Fruit fly (Drosophila melanogaster): Measurements from ENCODE around the gene yellow-c.

Gene yellow-c

dm6 chr2L:15039309-15039772 lies 4.1 kb downstream of the yellow-c start (continued):
- TF ChIP-seq Chrac-16 (GFP tag; optimal IDR thresholded peaks at IDR 0.05) (no peak), CG8944 (GFP tag; optimal IDR thresholded peaks at IDR 0.05) (no peak), CG34224 (GFP tag; IDR thresholded peaks at IDR 0.05; ENCODE audit: partially characterized antibody) (peak; percentile 75), CG9876 (GFP tag; optimal IDR thresholded peaks at IDR 0.05) (no peak), phol (tag; optimal IDR thresholded peaks at IDR 0.05) (peak; percentile 47), CG31441 (GFP tag; IDR thresholded peaks at IDR 0.05) (no peak), peb (GFP tag; IDR thresholded peaks at IDR 0.05) (no peak), Ravus (GFP tag; IDR thresholded peaks at IDR 0.05) (no peak), gcm (GFP tag; optimal IDR thresholded peaks at IDR 0.05) (no peak), ssp (GFP tag; IDR thresholded peaks at IDR 0.05) (no peak), Scr (GFP tag; IDR thresholded peaks at IDR 0.05; ENCODE audit: partially characterized antibody) (peak; percentile 83), ash1 (GFP tag; optimal IDR thresholded peaks at IDR 0.05) (no peak), vfl (GFP tag; optimal IDR thresholded peaks at IDR 0.05) (peak; percentile 26), CG2678 (tag; optimal IDR thresholded peaks at IDR 0.05) (no peak), ham (GFP tag; IDR thresholded peaks at IDR 0.05) (no peak), mld (GFP tag; IDR thresholded peaks at IDR 0.05; ENCODE audit: partially characterized antibody) (peak; percentile 85), CG14965 (GFP tag; optimal IDR thresholded peaks at IDR 0.05; ENCODE audit: borderline replicate concordance) (no peak), oc (tag; optimal IDR thresholded peaks at IDR 0.05) (no peak), br (optimal IDR thresholded peaks at IDR 0.05) (no peak), E2f2 (GFP tag; IDR thresholded peaks at IDR 0.05) (peak; percentile 45), CG7963 (GFP tag; IDR thresholded peaks at IDR 0.05; ENCODE audit: partially characterized antibody) (peak; percentile 91), tin (GFP tag; optimal IDR thresholded peaks at IDR 0.05) (peak; percentile 25), CG6854 (GFP tag; optimal IDR thresholded peaks at IDR 0.05) (no peak), pfk (GFP tag; optimal IDR thresholded peaks at IDR 0.05) (no peak), CG10462 (GFP tag; optimal IDR thresholded peaks at IDR 0.05) (no peak), hth (optimal IDR thresholded peaks at IDR 0.05) (no peak), CG9437 (GFP tag; optimal IDR thresholded peaks at IDR 0.05) (peak; percentile 21), Bdp1 (GFP tag; optimal IDR thresholded peaks at IDR 0.05) (no peak), tna (GFP tag; IDR thresholded peaks at IDR 0.05; ENCODE audit: partially characterized antibody) (peak; percentile 76), Atf6 (GFP tag; IDR thresholded peaks at IDR 0.05) (no peak), mam (GFP tag; optimal IDR thresholded peaks at IDR 0.05) (peak; percentile 46), Oli (tag; optimal IDR thresholded peaks at IDR 0.05) (no peak), Vsx1 (GFP tag; optimal IDR thresholded peaks at IDR 0.05) (no peak), Max (GFP tag; optimal IDR thresholded peaks at IDR 0.05) (no peak), CG4854 (GFP tag; optimal IDR thresholded peaks at IDR 0.05) (no peak), cg (GFP tag; optimal IDR thresholded peaks at IDR 0.05) (peak; percentile 55), Sox102F (GFP tag; optimal IDR thresholded peaks at IDR 0.05) (no peak), Mes4 (GFP tag; optimal IDR thresholded peaks at IDR 0.05) (no peak), CG16779 (GFP tag; IDR thresholded peaks at IDR 0.05) (no peak), Doc2 (GFP tag; IDR thresholded peaks at IDR 0.05) (no peak), mirr (GFP tag; optimal IDR thresholded peaks at IDR 0.05) (no peak), CG1832 (GFP tag; optimal IDR thresholded peaks at IDR 0.05) (no peak), Ada2b (GFP tag; IDR thresholded peaks at IDR 0.05) (no peak), dati (GFP tag; IDR thresholded peaks at IDR 0.05) (no peak), YL-1 (GFP tag; optimal IDR thresholded peaks at IDR 0.05) (no peak), pb (GFP tag; optimal IDR thresholded peaks at IDR 0.05) (no peak), chn (GFP tag; optimal IDR thresholded peaks at IDR 0.05) (peak; percentile 47), CG6813 (GFP tag; optimal IDR thresholded peaks at IDR 0.05) (no peak), unpg (GFP tag; optimal IDR thresholded peaks at IDR 0.05) (no peak), Sox100B (GFP tag; optimal IDR thresholded peaks at IDR 0.05) (no peak), pita (GFP tag; optimal IDR thresholded peaks at IDR 0.05) (no peak), fu2 (GFP tag; optimal IDR thresholded peaks at IDR 0.05) (no peak)

All from whole organism, embryonic.